Fruit fly (Drosophila melanogaster) whole organism, embryonic: ENCODE results near the gene CG10383.

Experiments used
- Atf6 ChIP-seq: fragments of 200-800 bp; sonication (Bioruptor generic); IDR thresholded peaks from 2 replicates; pipeline ENCODE4 v1.3.6; 2022; ENCODE audit warnings: missing biosample characterization, missing genetic modification characterization
- Awh ChIP-seq: fragments of 200-800 bp; sonication (Bioruptor generic); IDR thresholded peaks from 2 replicates; pipeline ENCODE4, ENCODE4 v1.3.6; 2022; ENCODE audit warnings: missing biosample characterization, missing genetic modification characterization
- C15 ChIP-seq: fragments of 200-800 bp; sonication (Bioruptor generic); IDR thresholded peaks from 3 replicates; pipeline ENCODE4 v1.3.6; 2022; ENCODE audit warnings: missing biosample characterization, missing genetic modification characterization
- CG10543 ChIP-seq: fragments of 200-800 bp; sonication (Bioruptor generic); optimal IDR thresholded peaks from 3 replicates; lab custom pipeline; 2017; ENCODE audit warnings: missing biosample characterization, mild to moderate bottlenecking, missing genetic modification characterization, moderate library complexity
- CG10959 ChIP-seq: fragments of 200-800 bp; sonication (Bioruptor generic); IDR thresholded peaks from 2 replicates; pipeline ENCODE4 v1.3.6; 2022; ENCODE audit warnings: missing biosample characterization, missing genetic modification characterization
- CG11085 ChIP-seq: fragments of 200-800 bp; sonication (Bioruptor generic); IDR thresholded peaks from 2 replicates; pipeline ENCODE4 v1.3.6; 2022; ENCODE audit warnings: missing biosample characterization, missing genetic modification characterization
- CG11456 ChIP-seq: fragments of 200-800 bp; sonication (Bioruptor generic); IDR thresholded peaks from 3 replicates; pipeline ENCODE4 v1.3.6; 2022; ENCODE audit warnings: missing biosample characterization, missing genetic modification characterization
- CG13424 ChIP-seq: fragments of 200-800 bp; sonication (Bioruptor generic); optimal IDR thresholded peaks from 2 replicates; lab custom pipeline; 2019; ENCODE audit warnings: missing biosample characterization, mild to moderate bottlenecking, missing genetic modification characterization, moderate library complexity
- CG14050 ChIP-seq: fragments of 200-800 bp; sonication (Bioruptor generic); IDR thresholded peaks from 3 replicates; pipeline ENCODE4 v1.3.6; 2022; ENCODE audit warnings: missing biosample characterization, missing genetic modification characterization
- CG16815 ChIP-seq: fragments of 200-800 bp; sonication (Bioruptor generic); optimal IDR thresholded peaks from 3 replicates; lab custom pipeline; 2017; ENCODE audit warnings: missing biosample characterization, mild to moderate bottlenecking, missing genetic modification characterization
- CG18764 ChIP-seq: fragments of 200-800 bp; sonication (Bioruptor generic); optimal IDR thresholded peaks from 3 replicates; lab custom pipeline; 2016; ENCODE audit warnings: missing biosample characterization, missing genetic modification characterization
- CG2129 ChIP-seq: fragments of 200-800 bp; sonication (Bioruptor generic); IDR thresholded peaks from 2 replicates; pipeline ENCODE4 v1.3.6; 2022; ENCODE audit warnings: missing biosample characterization, missing genetic modification characterization; ENCODE audit not compliant: partially characterized antibody
- CG3065 ChIP-seq: fragments of 200-800 bp; sonication (Bioruptor generic); optimal IDR thresholded peaks from 2 replicates; lab custom pipeline; 2016; ENCODE audit warnings: missing biosample characterization, missing genetic modification characterization
- CG32532 ChIP-seq: fragments of 200-800 bp; sonication (Bioruptor generic); IDR thresholded peaks from 2 replicates; pipeline ENCODE4 v1.3.6; 2022; ENCODE audit warnings: missing biosample characterization, missing genetic modification characterization
- CG3407 ChIP-seq: fragments of 200-800 bp; sonication (Bioruptor generic); optimal IDR thresholded peaks from 2 replicates; lab custom pipeline; 2018; ENCODE audit warnings: missing biosample characterization, mild to moderate bottlenecking, missing genetic modification characterization
- CG3838 ChIP-seq: fragments of 200-800 bp; sonication (Bioruptor generic); optimal IDR thresholded peaks from 3 replicates; lab custom pipeline; 2016; ENCODE audit warnings: missing biosample characterization, missing genetic modification characterization
- CG4328 ChIP-seq: fragments of 200-800 bp; sonication (Bioruptor generic); optimal IDR thresholded peaks from 3 replicates; lab custom pipeline; 2017; ENCODE audit warnings: missing biosample characterization, missing genetic modification reagents, missing genetic modification characterization
- CG6175 ChIP-seq: fragments of 200-800 bp; sonication (Bioruptor generic); IDR thresholded peaks from 3 replicates; pipeline ENCODE4 v1.3.6; 2022; ENCODE audit warnings: missing biosample characterization, missing genetic modification characterization
- CG6813 ChIP-seq: fragments of 200-800 bp; sonication (Bioruptor generic); optimal IDR thresholded peaks from 2 replicates; lab custom pipeline; 2017; ENCODE audit warnings: missing biosample characterization, missing genetic modification characterization, mild to moderate bottlenecking, moderate library complexity, missing genetic modification reagents
- CG7556 ChIP-seq: fragments of 200-800 bp; sonication (Bioruptor generic); optimal IDR thresholded peaks from 2 replicates; lab custom pipeline; 2017; ENCODE audit warnings: missing biosample characterization, mild to moderate bottlenecking, missing genetic modification characterization
- CG7987 ChIP-seq: fragments of 200-800 bp; sonication (Bioruptor generic); optimal IDR thresholded peaks from 2 replicates; lab custom pipeline; 2018; ENCODE audit warnings: missing biosample characterization, mild to moderate bottlenecking, missing genetic modification characterization, moderate library complexity
- CG8359 ChIP-seq: fragments of 200-800 bp; sonication (Bioruptor generic); optimal IDR thresholded peaks from 2 replicates; lab custom pipeline; 2017; ENCODE audit warnings: missing biosample characterization, mild to moderate bottlenecking, missing genetic modification characterization, borderline replicate concordance
- CG9609 ChIP-seq: fragments of 200-800 bp; sonication (Bioruptor generic); optimal IDR thresholded peaks from 3 replicates; lab custom pipeline; 2016; ENCODE audit warnings: missing biosample characterization, missing genetic modification characterization
- CHES-1-like ChIP-seq: fragments of 200-800 bp; sonication (Bioruptor generic); optimal IDR thresholded peaks from 2 replicates; lab custom pipeline; 2016; ENCODE audit warnings: missing biosample characterization, missing genetic modification characterization
- CkIIα-i1 ChIP-seq: fragments of 200-800 bp; sonication (Bioruptor generic); IDR thresholded peaks from 2 replicates; pipeline ENCODE4 v1.3.6; 2022; ENCODE audit warnings: missing biosample characterization, missing genetic modification characterization
- E2f1 ChIP-seq: fragments of 200-800 bp; sonication (Bioruptor generic); IDR thresholded peaks from 2 replicates; pipeline ENCODE4 v1.3.6; 2022; ENCODE audit warnings: missing biosample characterization, missing genetic modification characterization
- E2f2 ChIP-seq: fragments of 200-800 bp; sonication (Bioruptor generic); IDR thresholded peaks from 2 replicates; pipeline ENCODE4 v1.3.6; 2022; ENCODE audit warnings: missing biosample characterization, missing genetic modification characterization
- HmgD ChIP-seq: fragments of 200-800 bp; sonication (Bioruptor generic); optimal IDR thresholded peaks from 3 replicates; lab custom pipeline; 2016; ENCODE audit warnings: missing biosample characterization, missing genetic modification characterization
- Hr3 ChIP-seq: fragments of 200-800 bp; sonication (Bioruptor generic); optimal IDR thresholded peaks from 3 replicates; lab custom pipeline; 2016; ENCODE audit warnings: missing biosample characterization, missing genetic modification characterization
- Hr51 ChIP-seq, 2 experiments: fragments of 200-800 bp; sonication (Bioruptor generic); optimal IDR thresholded peaks; 2 replicates in 1 of 2; 3 replicates in 1 of 2; lab custom pipeline; 2016 to 2018; ENCODE audit warnings: missing biosample characterization in 2 of 2, missing genetic modification characterization in 2 of 2, mild to moderate bottlenecking in 1 of 2, moderate library complexity in 1 of 2
- Opbp ChIP-seq: fragments of 200-800 bp; sonication (Bioruptor generic); IDR thresholded peaks from 3 replicates; pipeline ENCODE4 v1.3.6; 2022; ENCODE audit warnings: missing biosample characterization, missing genetic modification characterization; ENCODE audit not compliant: partially characterized antibody
- Ssrp ChIP-seq: fragments of 200-800 bp; sonication (Bioruptor generic); optimal IDR thresholded peaks from 2 replicates; lab custom pipeline; 2018; ENCODE audit warnings: missing biosample characterization, mild to moderate bottlenecking, missing genetic modification characterization, moderate library complexity
- Usf ChIP-seq: fragments of 200-800 bp; sonication (Bioruptor generic); optimal IDR thresholded peaks from 2 replicates; lab custom pipeline; 2017; ENCODE audit warnings: missing genotype, missing biosample characterization, missing genetic modification characterization
- ac ChIP-seq: fragments of 200-800 bp; sonication (Bioruptor generic); optimal IDR thresholded peaks from 3 replicates; lab custom pipeline; 2017; ENCODE audit warnings: missing biosample characterization, mild to moderate bottlenecking, missing genetic modification characterization
- aop ChIP-seq: fragments of 200-800 bp; sonication (Bioruptor generic); IDR thresholded peaks from 2 replicates; pipeline ENCODE4 v1.3.6; 2022; ENCODE audit warnings: missing biosample characterization, missing genetic modification characterization
- ato ChIP-seq: fragments of 200-800 bp; sonication (Bioruptor generic); IDR thresholded peaks from 2 replicates; pipeline ENCODE4 v1.3.6; 2022; ENCODE audit warnings: missing biosample characterization, missing genetic modification characterization; ENCODE audit not compliant: partially characterized antibody
- bowl ChIP-seq: fragments of 200-800 bp; sonication (Bioruptor generic); IDR thresholded peaks from 2 replicates; pipeline ENCODE4 v1.3.6; 2022; ENCODE audit warnings: missing biosample characterization, missing genetic modification characterization
- cg ChIP-seq: fragments of 200-800 bp; sonication (Bioruptor generic); optimal IDR thresholded peaks from 3 replicates; lab custom pipeline; 2019; ENCODE audit warnings: missing biosample characterization, mild to moderate bottlenecking, missing genetic modification characterization, moderate library complexity
- dm ChIP-seq: fragments of 200-800 bp; sonication (Bioruptor generic); optimal IDR thresholded peaks from 3 replicates; lab custom pipeline; 2016; ENCODE audit warnings: missing biosample characterization, missing genetic modification characterization
- emc ChIP-seq: fragments of 200-800 bp; sonication (Bioruptor generic); optimal IDR thresholded peaks from 2 replicates; lab custom pipeline; 2016; ENCODE audit warnings: missing biosample characterization, missing genetic modification characterization
- gsb-n ChIP-seq: fragments of 200-800 bp; sonication (Bioruptor generic); optimal IDR thresholded peaks from 3 replicates; lab custom pipeline; 2018; ENCODE audit warnings: missing biosample characterization, mild to moderate bottlenecking, missing genetic modification characterization
- inv ChIP-seq: fragments of 200-800 bp; sonication (Bioruptor generic); IDR thresholded peaks from 2 replicates; pipeline ENCODE4 v1.3.6; 2022; ENCODE audit warnings: missing biosample characterization, missing genetic modification characterization; ENCODE audit not compliant: partially characterized antibody
- kay ChIP-seq: fragments of 200-800 bp; sonication (Bioruptor generic); optimal IDR thresholded peaks from 2 replicates; lab custom pipeline; 2016; ENCODE audit warnings: missing biosample characterization, missing genetic modification characterization
- kni ChIP-seq: fragments of 200-800 bp; sonication (Bioruptor generic); optimal IDR thresholded peaks from 3 replicates; lab custom pipeline; 2017; ENCODE audit warnings: mild to moderate bottlenecking, missing biosample characterization, missing genetic modification reagents, missing genetic modification characterization
- onecut ChIP-seq: fragments of 200-800 bp; sonication (Bioruptor generic); IDR thresholded peaks from 2 replicates; pipeline ENCODE4 v1.3.6; 2022; ENCODE audit warnings: missing biosample characterization, missing genetic modification characterization
- org-1 ChIP-seq: fragments of 200-800 bp; sonication (Bioruptor generic); optimal IDR thresholded peaks from 2 replicates; lab custom pipeline; 2017; ENCODE audit warnings: missing biosample characterization, missing genetic modification characterization
- sd ChIP-seq: fragments of 200-800 bp; sonication (Bioruptor generic); optimal IDR thresholded peaks from 3 replicates; lab custom pipeline; 2018; ENCODE audit warnings: missing biosample characterization, mild to moderate bottlenecking, missing genetic modification characterization, moderate library complexity
- vfl ChIP-seq: fragments of 200-800 bp; sonication (Bioruptor generic); optimal IDR thresholded peaks from 2 replicates; lab custom pipeline; 2016; ENCODE audit warnings: missing biosample characterization, missing genetic modification characterization
- vvl ChIP-seq: fragments of 200-800 bp; sonication (Bioruptor generic); IDR thresholded peaks from 2 replicates; pipeline ENCODE4 v1.3.6; 2022; ENCODE audit warnings: missing biosample characterization, missing genetic modification characterization
- wor ChIP-seq: fragments of 200-800 bp; sonication (Bioruptor generic); IDR thresholded peaks from 2 replicates; pipeline ENCODE4 v1.3.6; 2022; ENCODE audit warnings: missing biosample characterization, missing genetic modification characterization
- zen2 ChIP-seq: fragments of 200-800 bp; sonication (Bioruptor generic); IDR thresholded peaks from 3 replicates; pipeline ENCODE4 v1.3.6; 2022; ENCODE audit warnings: missing biosample characterization, missing genetic modification characterization; ENCODE audit not compliant: partially characterized antibody

The CG10383 gene

dm6 chr2L:18705617-18706046, 10.2 kb upstream of the CG10383 start, which contains the start of gene Jwa (continued):
- peak; percentile 10 for TF ChIP-seq CG8359 (GFP tag; lab: Kevin White, UChicago)
- TF ChIP-seq Hr3 (GFP tag; lab: Kevin White, UChicago), result peak; percentile 98
- TF ChIP-seq CG13424 (tag; lab: Kevin White, UChicago), result peak; percentile 97
- TF ChIP-seq CG11456 (GFP tag; lab: Robert Waterston, UW), result peak; percentile 90
- TF ChIP-seq CG3065, result peak; percentile 79
- peak; percentile 90 for TF ChIP-seq gsb-n (tag; lab: Kevin White, UChicago)
- TF ChIP-seq CG2129 (GFP tag; lab: Robert Waterston, UW), result peak; percentile 99
- TF ChIP-seq inv (GFP tag; lab: Robert Waterston, UW), result peak; percentile 100
- TF ChIP-seq CG14050 (GFP tag; lab: Robert Waterston, UW), result peak; percentile 90
- peak; percentile 80 for TF ChIP-seq Awh (GFP tag; lab: Robert Waterston, UW)
- TF ChIP-seq bowl (GFP tag; lab: Robert Waterston, UW), result peak; percentile 90
- peak; percentile 85 for TF ChIP-seq ato
- no peak for TF ChIP-seq CkIIα-i1 (GFP tag; lab: Robert Waterston, UW)
- TF ChIP-seq CG9609 (GFP tag; lab: Kevin White, UChicago), result peak; percentile 95
- peak; percentile 94 for TF ChIP-seq CG10543 (GFP tag; lab: Kevin White, UChicago)
- TF ChIP-seq kni (GFP tag; lab: Kevin White, UChicago), result peak; percentile 30
- peak; percentile 84 for TF ChIP-seq CG3838 (GFP tag; lab: Kevin White, UChicago)
- peak; percentile 97 for TF ChIP-seq CG16815
- TF ChIP-seq CG7556, result peak; percentile 91
- peak; percentile 98; the same call in 2 of the 3 replicates for TF ChIP-seq zen2 (GFP tag; lab: Robert Waterston, UW)
- TF ChIP-seq Ssrp (tag; lab: Kevin White, UChicago), result peak; percentile 77
- TF ChIP-seq vvl (GFP tag; lab: Robert Waterston, UW), result peak; percentile 93
- no peak for TF ChIP-seq CG6813
- TF ChIP-seq kay, result peak; percentile 89
- TF ChIP-seq Usf (GFP tag; lab: Kevin White, UChicago), result peak; percentile 66
- TF ChIP-seq CHES-1-like (GFP tag; lab: Kevin White, UChicago), result peak; percentile 93
- peak; percentile 71 for TF ChIP-seq ac (GFP tag; lab: Kevin White, UChicago)
- peak; percentile 82 for TF ChIP-seq E2f1
- peak; percentile 62 for TF ChIP-seq emc (GFP tag; lab: Kevin White, UChicago)
- TF ChIP-seq cg (GFP tag; lab: Kevin White, UChicago), result no peak
- TF ChIP-seq org-1, result peak; percentile 87
- TF ChIP-seq onecut (GFP tag; lab: Robert Waterston, UW), result peak; percentile 62
- TF ChIP-seq Hr51 (GFP tag; optimal IDR thresholded peaks at IDR 0.05; lab: Kevin White, UChicago), result peak; percentile 86 to 90
- peak; percentile 82 for TF ChIP-seq CG10959 (GFP tag; lab: Robert Waterston, UW)
- peak; percentile 66 for TF ChIP-seq CG4328 (GFP tag; lab: Kevin White, UChicago)
- TF ChIP-seq CG18764, result peak; percentile 78
- peak; percentile 98 for TF ChIP-seq vfl
- peak; percentile 70; the same call in 2 of the 3 replicates for TF ChIP-seq CG6175 (GFP tag; lab: Robert Waterston, UW)
- peak; percentile 85 for TF ChIP-seq sd
- TF ChIP-seq C15, result peak; percentile 87
- peak; percentile 97 for TF ChIP-seq Opbp (GFP tag; lab: Robert Waterston, UW)
- peak; percentile 92 for TF ChIP-seq CG32532 (GFP tag; lab: Robert Waterston, UW)
- TF ChIP-seq CG11085 (GFP tag; lab: Robert Waterston, UW), result peak; percentile 90
- TF ChIP-seq aop (GFP tag; lab: Robert Waterston, UW), result peak; percentile 63
- peak; percentile 86 for TF ChIP-seq HmgD (GFP tag; lab: Kevin White, UChicago)
- TF ChIP-seq Atf6 (GFP tag; lab: Robert Waterston, UW), result peak; percentile 82
- TF ChIP-seq E2f2 (GFP tag; lab: Robert Waterston, UW), result peak; percentile 89
- TF ChIP-seq CG3407 (GFP tag; lab: Kevin White, UChicago), result peak; percentile 89
- peak; percentile 92 for TF ChIP-seq dm (GFP tag; lab: Kevin White, UChicago)
- TF ChIP-seq CG7987 (GFP tag; lab: Kevin White, UChicago), result peak; percentile 61
- peak; percentile 80 for TF ChIP-seq wor (GFP tag; lab: Robert Waterston, UW)
